Worm (Caenorhabditis elegans) whole organism, L2 larva: Measurements from ENCODE around the gene T23B7.3.

ENCODE experiments used
- C34F6.9 ChIP-seq: fragments of 150-350 bp; optimal IDR thresholded peaks from 2 replicates; lab custom pipeline; 2014; ENCODE audit warnings: missing biosample characterization, missing genetic modification characterization
- F13H6.1 ChIP-seq: sonication (generic microtip); optimal IDR thresholded peaks from 2 replicates; lab custom pipeline; 2016; ENCODE audit warnings: missing genetic modification characterization, missing compliant biosample characterization
- R02D3.7 ChIP-seq: fragments of 150-350 bp; optimal IDR thresholded peaks from 2 replicates; lab custom pipeline; 2014; ENCODE audit warnings: missing biosample characterization, missing genetic modification characterization
- Y55F3AM.14 ChIP-seq: fragments of 200-800 bp; sonication (Bioruptor generic); optimal IDR thresholded peaks from 2 replicates; lab custom pipeline; 2018; ENCODE audit warnings: mild to moderate bottlenecking, missing genetic modification characterization, missing compliant biosample characterization
- ZK546.5 ChIP-seq: sonication (generic microtip); optimal IDR thresholded peaks from 2 replicates; lab custom pipeline; 2017; ENCODE audit warnings: missing biosample characterization, missing genetic modification characterization
- alr-1 ChIP-seq: fragments of 150-350 bp; optimal IDR thresholded peaks from 2 replicates; lab custom pipeline; 2014; ENCODE audit warnings: missing biosample characterization, missing genetic modification characterization
- aly-2 ChIP-seq: fragments of 150-350 bp; optimal IDR thresholded peaks from 2 replicates; lab custom pipeline; 2014; ENCODE audit warnings: missing biosample characterization, missing genetic modification characterization
- ama-1 ChIP-seq: fragments of 150-350 bp; optimal IDR thresholded peaks from 2 replicates; lab custom pipeline; 2018; ENCODE audit warnings: inconsistent platforms
- blmp-1 ChIP-seq: sonication (generic microtip); optimal IDR thresholded peaks from 2 replicates; lab custom pipeline; 2017; ENCODE audit warnings: missing genetic modification characterization, mild to moderate bottlenecking, missing compliant biosample characterization, antibody characterized with exemption, moderate library complexity; ENCODE audit not compliant: insufficient read depth
- ceh-16 ChIP-seq: fragments of 150-350 bp; optimal IDR thresholded peaks from 2 replicates; lab custom pipeline; 2014; ENCODE audit warnings: missing biosample characterization, missing genetic modification characterization
- crh-2 ChIP-seq: sonication (generic microtip); optimal IDR thresholded peaks from 2 replicates; lab custom pipeline; 2017; ENCODE audit warnings: missing biosample characterization, missing genetic modification characterization
- dmd-4 ChIP-seq: sonication (generic microtip); optimal IDR thresholded peaks from 2 replicates; lab custom pipeline; 2017; ENCODE audit warnings: missing biosample characterization, missing genetic modification characterization
- egl-27 ChIP-seq: sonication (generic microtip); optimal IDR thresholded peaks from 3 replicates; lab custom pipeline; 2017; ENCODE audit warnings: missing biosample characterization, missing genetic modification reagents, missing genetic modification characterization
- elt-1 ChIP-seq: fragments of 150-350 bp; optimal IDR thresholded peaks from 2 replicates; lab custom pipeline; 2014; ENCODE audit warnings: missing biosample characterization, missing genetic modification characterization
- elt-3 ChIP-seq: sonication (generic microtip); optimal IDR thresholded peaks from 2 replicates; lab custom pipeline; 2017; ENCODE audit warnings: missing biosample characterization, missing genetic modification characterization
- fos-1 ChIP-seq: fragments of 150-350 bp; optimal IDR thresholded peaks from 2 replicates; lab custom pipeline; 2014; ENCODE audit warnings: missing biosample characterization, missing genetic modification characterization
- gmeb-1 ChIP-seq: fragments of 150-350 bp; optimal IDR thresholded peaks from 2 replicates; lab custom pipeline; 2014; ENCODE audit warnings: missing biosample characterization, missing genetic modification characterization
- lin-11 ChIP-seq: fragments of 150-350 bp; sonication (generic microtip); optimal IDR thresholded peaks from 2 replicates; lab custom pipeline; 2014; ENCODE audit warnings: missing biosample characterization, missing genetic modification characterization, inconsistent platforms, mixed read lengths
- lsy-2 ChIP-seq, 2 experiments: fragments of 150-350 bp in 1 of 2; sonication (generic microtip) in 1 of 2; optimal IDR thresholded peaks; 2 replicates each; lab custom pipeline; 2014 to 2017; ENCODE audit warnings: missing biosample characterization in 2 of 2, missing genetic modification characterization in 2 of 2
- mdl-1 ChIP-seq, 2 experiments: fragments of 150-350 bp in 1 of 2; sonication (generic microtip) in 1 of 2; optimal IDR thresholded peaks; 2 replicates each; lab custom pipeline; 2017; ENCODE audit warnings: missing biosample characterization in 2 of 2, missing genetic modification characterization in 2 of 2
- nhr-10 ChIP-seq: sonication (generic microtip); optimal IDR thresholded peaks from 2 replicates; lab custom pipeline; 2017; ENCODE audit warnings: missing biosample characterization, missing genetic modification characterization
- nhr-11 ChIP-seq: fragments of 150-350 bp; optimal IDR thresholded peaks from 2 replicates; lab custom pipeline; 2014; ENCODE audit warnings: missing biosample characterization, missing genetic modification characterization
- nhr-129 ChIP-seq: fragments of 150-350 bp; optimal IDR thresholded peaks from 2 replicates; lab custom pipeline; 2014; ENCODE audit warnings: missing biosample characterization, missing genetic modification characterization
- nhr-21 ChIP-seq: fragments of 150-350 bp; optimal IDR thresholded peaks from 2 replicates; lab custom pipeline; 2014; ENCODE audit warnings: missing biosample characterization, missing genetic modification characterization
- nhr-23 ChIP-seq: fragments of 150-350 bp; optimal IDR thresholded peaks from 2 replicates; lab custom pipeline; 2014; ENCODE audit warnings: missing biosample characterization, missing genetic modification reagents, missing genetic modification characterization
- nhr-237 ChIP-seq: fragments of 150-350 bp; optimal IDR thresholded peaks from 2 replicates; lab custom pipeline; 2014; ENCODE audit warnings: missing biosample characterization, missing genetic modification characterization
- nhr-25 ChIP-seq: fragments of 150-350 bp; sonication (generic microtip); optimal IDR thresholded peaks from 3 replicates; lab custom pipeline; 2014; ENCODE audit warnings: missing biosample characterization, missing genetic modification characterization
- nhr-6 ChIP-seq: fragments of 150-350 bp; optimal IDR thresholded peaks from 2 replicates; lab custom pipeline; 2014; ENCODE audit warnings: missing biosample characterization, missing genetic modification characterization
- nhr-77 ChIP-seq: fragments of 150-350 bp; optimal IDR thresholded peaks from 2 replicates; lab custom pipeline; 2014; ENCODE audit warnings: missing biosample characterization, missing genetic modification characterization
- peb-1 ChIP-seq: fragments of 150-350 bp; optimal IDR thresholded peaks from 2 replicates; lab custom pipeline; 2014; ENCODE audit warnings: missing biosample characterization, missing genetic modification characterization
- sma-3 ChIP-seq: sonication (generic microtip); optimal IDR thresholded peaks from 2 replicates; lab custom pipeline; 2016; ENCODE audit warnings: missing genetic modification reagents, missing genetic modification characterization, missing compliant biosample characterization
- sma-9 ChIP-seq, 2 experiments: fragments of 150-350 bp in 1 of 2; sonication (generic microtip) in 1 of 2; optimal IDR thresholded peaks; 2 replicates each; lab custom pipeline; 2014 to 2016; ENCODE audit warnings: missing genetic modification characterization in 2 of 2, mild to moderate bottlenecking in 1 of 2, missing biosample characterization in 1 of 2, missing compliant biosample characterization in 1 of 2, missing genetic modification reagents in 1 of 2, moderate library complexity in 1 of 2
- snpc-4 ChIP-seq: fragments of 150-350 bp; optimal IDR thresholded peaks from 2 replicates; lab custom pipeline; 2014; ENCODE audit warnings: missing biosample characterization, missing genetic modification characterization
- unc-39 ChIP-seq: fragments of 150-350 bp; optimal IDR thresholded peaks from 2 replicates; lab custom pipeline; 2014; ENCODE audit warnings: missing biosample characterization, missing genetic modification characterization
- zag-1 ChIP-seq: fragments of 150-350 bp; optimal IDR thresholded peaks from 2 replicates; lab custom pipeline; 2014; ENCODE audit warnings: missing biosample characterization, missing genetic modification characterization
- ztf-11 ChIP-seq: sonication (generic microtip); optimal IDR thresholded peaks from 2 replicates; lab custom pipeline; 2017; ENCODE audit warnings: missing biosample characterization, missing genetic modification characterization
- ztf-4 ChIP-seq: fragments of 150-350 bp; optimal IDR thresholded peaks from 2 replicates; lab custom pipeline; 2014; ENCODE audit warnings: missing biosample characterization, missing genetic modification characterization

T23B7.3 gene

ce11 chrII:4849885-4850284, at the start of gene T23B7.3:
T23B7.3 (plus strand) TSS chrII:4850185.
- TF ChIP-seq nhr-23 (tag; lab: Kevin White, UChicago) (no peak), ztf-4 (tag; lab: Kevin White, UChicago) (no peak), lsy-2 (tag; optimal IDR thresholded peaks at IDR 0.05; lab: Kevin White, UChicago) (no peak), ceh-16 (tag; lab: Kevin White, UChicago) (no peak), nhr-10 (tag; lab: Kevin White, UChicago) (no peak), mdl-1 (tag; optimal IDR thresholded peaks at IDR 0.05; lab: Kevin White, UChicago) (no peak), F13H6.1 (tag; lab: Kevin White, UChicago) (no peak), lin-11 (tag; lab: Kevin White, UChicago) (no peak), peb-1 (tag; lab: Kevin White, UChicago) (no peak), elt-1 (tag; lab: Kevin White, UChicago) (no peak), egl-27 (tag; lab: Kevin White, UChicago) (no peak), Y55F3AM.14 (GFP tag; lab: Kevin White, UChicago) (no peak), zag-1 (tag; lab: Kevin White, UChicago) (no peak), nhr-21 (no peak), nhr-237 (tag; lab: Kevin White, UChicago) (no peak), nhr-77 (no peak), unc-39 (tag; lab: Kevin White, UChicago) (no peak), sma-3 (GFP tag; lab: Kevin White, UChicago) (no peak)

DNA sequence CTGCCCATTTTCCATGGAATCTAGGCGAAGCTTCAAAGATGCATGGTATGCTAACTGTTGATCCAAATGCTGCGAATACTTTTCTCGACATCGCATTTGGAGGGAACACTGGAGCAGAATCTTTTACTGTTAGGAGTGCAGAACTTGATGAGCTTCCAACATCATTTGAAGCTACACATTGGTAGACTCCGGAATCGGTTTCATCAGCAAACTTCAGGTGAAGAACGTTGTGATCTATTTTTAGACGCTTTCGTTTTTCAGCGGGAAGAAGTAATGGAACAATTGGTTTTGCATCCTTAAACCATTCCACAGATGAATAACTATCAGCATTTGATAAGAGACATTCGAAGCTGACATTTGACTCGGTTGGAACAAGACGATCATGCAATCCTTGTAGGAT, 49.5 kb upstream of the T23B7.3 start:
- no peak for TF ChIP-seq elt-3
- TF ChIP-seq Y55F3AM.14 (GFP tag; lab: Kevin White, UChicago): no peak
- TF ChIP-seq peb-1 (tag; lab: Kevin White, UChicago): no peak
- no peak for TF ChIP-seq snpc-4 (tag; lab: Kevin White, UChicago)
- TF ChIP-seq nhr-6 (tag; lab: Kevin White, UChicago): no peak
- TF ChIP-seq ZK546.5 (tag; lab: Kevin White, UChicago): no peak
- no peak for TF ChIP-seq nhr-11
- TF ChIP-seq lsy-2 (tag; optimal IDR thresholded peaks at IDR 0.05; lab: Kevin White, UChicago): no peak
- no peak for TF ChIP-seq ztf-4 (tag; lab: Kevin White, UChicago)
- TF ChIP-seq dmd-4 (tag; lab: Kevin White, UChicago): no peak
- TF ChIP-seq aly-2 (tag; lab: Kevin White, UChicago): no peak
- no peak for TF ChIP-seq fos-1 (tag; lab: Kevin White, UChicago)
- no peak for TF ChIP-seq alr-1 (tag; lab: Kevin White, UChicago)
- no peak for TF ChIP-seq R02D3.7 (tag; lab: Kevin White, UChicago)
- TF ChIP-seq ama-1 (lab: Kevin White, UChicago): no peak

DNA sequence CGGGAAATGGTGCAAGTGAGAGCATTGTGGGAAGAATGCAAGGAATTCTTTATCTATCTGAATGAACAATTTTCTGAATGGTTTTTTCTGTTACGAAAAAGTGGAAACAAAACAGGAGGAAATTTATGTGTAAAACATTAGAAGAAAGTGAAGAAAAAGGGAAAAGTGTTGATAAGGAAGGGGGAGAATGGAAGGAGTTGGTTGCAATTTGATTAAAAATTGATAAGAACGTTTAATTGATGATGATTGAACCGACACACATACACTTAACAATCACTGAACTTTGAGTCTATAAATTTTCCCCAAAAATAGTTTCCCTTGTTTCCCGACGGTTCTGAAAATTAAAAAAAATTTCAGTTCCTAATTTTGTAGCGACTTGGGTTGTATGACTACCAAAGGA, 47.1 kb upstream of the T23B7.3 start:
- TF ChIP-seq crh-2 (peak; percentile 24), lsy-2 (tag; optimal IDR thresholded peaks at IDR 0.05; lab: Kevin White, UChicago) (no peak), blmp-1 (tag; lab: Kevin White, UChicago) (peak; percentile 77), nhr-11 (no peak), fos-1 (tag; lab: Kevin White, UChicago) (peak; percentile 83)

ce11 chrII:4805799-4806198, 44.2 kb upstream of the T23B7.3 start:
- TF ChIP-seq nhr-25 (tag; lab: Kevin White, UChicago) (no peak), gmeb-1 (tag; lab: Kevin White, UChicago) (no peak), F13H6.1 (tag; lab: Kevin White, UChicago) (peak; percentile 35), ztf-11 (tag; lab: Kevin White, UChicago) (no peak), lsy-2 (tag; optimal IDR thresholded peaks at IDR 0.05; lab: Kevin White, UChicago) (peak in 1 of 2 experiments; percentile 40), C34F6.9 (tag; lab: Kevin White, UChicago) (no peak), sma-9 (GFP tag; optimal IDR thresholded peaks at IDR 0.05; lab: Kevin White, UChicago) (peak; percentile 48), sma-9 (tag; optimal IDR thresholded peaks at IDR 0.05; lab: Kevin White, UChicago) (no peak), nhr-129 (tag; lab: Kevin White, UChicago) (peak; percentile 16), Y55F3AM.14 (GFP tag; lab: Kevin White, UChicago) (no peak)
